Worm (Caenorhabditis elegans) whole organism, midembryonic: ENCODE data around the gene Y48A6C.4.

Experiments used
- T22C8.4 ChIP-seq: fragments of 200-800 bp; sonication (Bioruptor generic); IDR thresholded peaks from 2 replicates; pipeline ENCODE4 v1.3.6; 2022; ENCODE audit warnings: missing genetic modification characterization, missing compliant biosample characterization
- cog-1 ChIP-seq: sonication (generic microtip); optimal IDR thresholded peaks from 2 replicates; lab custom pipeline; 2016; ENCODE audit warnings: missing genetic modification characterization, missing compliant biosample characterization
- flt-1 ChIP-seq: fragments of 200-800 bp; sonication (Bioruptor generic); IDR thresholded peaks from 2 replicates; pipeline ENCODE4 v1.3.6; 2022; ENCODE audit warnings: missing genetic modification characterization, missing compliant biosample characterization
- klf-2 ChIP-seq: fragments of 200-800 bp; sonication (Bioruptor generic); conservative IDR thresholded peaks from 2 replicates; pipeline ENCODE4 v1.3.6; 2022; ENCODE audit warnings: missing genetic modification reagents, missing genetic modification characterization, missing compliant biosample characterization
- med-1 ChIP-seq: sonication (generic microtip); optimal IDR thresholded peaks from 2 replicates; lab custom pipeline; 2017; ENCODE audit warnings: missing genetic modification characterization, mild to moderate bottlenecking, missing compliant biosample characterization, antibody characterized with exemption, missing genetic modification reagents; ENCODE audit not compliant: insufficient read depth
- ref-1 ChIP-seq: fragments of 200-800 bp; sonication (Bioruptor generic); conservative IDR thresholded peaks from 2 replicates; pipeline ENCODE4 v1.3.6; 2022; ENCODE audit warnings: missing genetic modification reagents, missing genetic modification characterization, missing compliant biosample characterization
- tab-1 ChIP-seq: fragments of 200-800 bp; sonication (Bioruptor generic); IDR thresholded peaks from 2 replicates; pipeline ENCODE4 v1.3.6; 2022; ENCODE audit warnings: missing genetic modification characterization, missing compliant biosample characterization
- ztf-23 ChIP-seq: fragments of 200-800 bp; sonication (Bioruptor generic); IDR thresholded peaks from 2 replicates; pipeline ENCODE4 v1.3.6; 2022; ENCODE audit warnings: missing genetic modification reagents, missing genetic modification characterization, missing compliant biosample characterization
- ztf-29 ChIP-seq: fragments of 200-800 bp; sonication (Bioruptor generic); IDR thresholded peaks from 2 replicates; pipeline ENCODE4 v1.3.6; 2022; ENCODE audit warnings: missing genetic modification reagents, missing genetic modification characterization, missing compliant biosample characterization

- TF ChIP-seq cog-1 (tag; lab: Kevin White, UChicago) (no peak), klf-2 (GFP tag; lab: Robert Waterston, UW) (no peak), flt-1 (peak; percentile 37; the same call in 1 of the 2 replicates), ztf-29 (GFP tag; lab: Robert Waterston, UW) (no peak), ref-1 (GFP tag; lab: Robert Waterston, UW) (no peak), tab-1 (GFP tag; lab: Robert Waterston, UW) (no peak), med-1 (GFP tag; lab: Kevin White, UChicago) (no peak), ztf-23 (GFP tag; lab: Robert Waterston, UW) (no peak), T22C8.4 (no peak)
These were observed 29.4 kb upstream of the Y48A6C.4 start for ce11 chrIII:11090112-11090648.
